Worm (Caenorhabditis elegans): ENCODE measurements around the gene ints-5.

ce11 chrV:18506772-18507171 lies 27.0 kb upstream of the ints-5 start:
- TF ChIP-seq ceh-48 (tag; optimal IDR thresholded peaks at IDR 0.05) (no peak), fkh-6 (tag; optimal IDR thresholded peaks at IDR 0.05) (no peak), hlh-30 (tag; optimal IDR thresholded peaks at IDR 0.05; ENCODE audit: insufficient read depth) (no peak), dmd-4 (tag; optimal IDR thresholded peaks at IDR 0.05; ENCODE audit: borderline replicate concordance) (no peak), dve-1 (tag; optimal IDR thresholded peaks at IDR 0.05) (no peak), ceh-9 (tag; optimal IDR thresholded peaks at IDR 0.05) (no peak), nhr-232 (tag; optimal IDR thresholded peaks at IDR 0.05) (no peak), ama-1 (optimal IDR thresholded peaks at IDR 0.05) (no peak), ceh-14 (tag; optimal IDR thresholded peaks at IDR 0.05) (no peak), zip-5 (tag; optimal IDR thresholded peaks at IDR 0.05) (no peak)

Measured in whole organism, late embryonic.